Fruit fly (Drosophila melanogaster) whole organism, embryonic: Measurements from ENCODE around the gene CG43938.

Experiments used
- Ada2b ChIP-seq: fragments of 200-800 bp; sonication (Bioruptor generic); IDR thresholded peaks from 2 replicates; pipeline ENCODE4 v1.3.6; 2022; ENCODE audit warnings: missing biosample characterization, missing genetic modification characterization
- BEAF-32 ChIP-seq: fragments of 200-800 bp; sonication (Bioruptor generic); optimal IDR thresholded peaks from 3 replicates; lab custom pipeline; 2017; ENCODE audit warnings: missing biosample characterization, missing genetic modification characterization, mild to moderate bottlenecking, moderate library complexity, missing genetic modification reagents
- CG10543 ChIP-seq: fragments of 200-800 bp; sonication (Bioruptor generic); optimal IDR thresholded peaks from 3 replicates; lab custom pipeline; 2017; ENCODE audit warnings: missing biosample characterization, mild to moderate bottlenecking, missing genetic modification characterization, moderate library complexity
- CG10654 ChIP-seq: fragments of 200-800 bp; sonication (Bioruptor generic); optimal IDR thresholded peaks from 2 replicates; lab custom pipeline; 2016; ENCODE audit warnings: missing biosample characterization, missing genetic modification characterization
- CG12071 ChIP-seq: fragments of 200-800 bp; sonication (Bioruptor generic); optimal IDR thresholded peaks from 3 replicates; lab custom pipeline; 2018; ENCODE audit warnings: missing biosample characterization, mild to moderate bottlenecking, missing genetic modification characterization
- CG14965 ChIP-seq: fragments of 200-800 bp; sonication (Bioruptor generic); optimal IDR thresholded peaks from 2 replicates; lab custom pipeline; 2016; ENCODE audit warnings: missing biosample characterization, missing genetic modification characterization, borderline replicate concordance
- CG15269 ChIP-seq: fragments of 200-800 bp; sonication (Bioruptor generic); optimal IDR thresholded peaks from 2 replicates; lab custom pipeline; 2018; ENCODE audit warnings: missing biosample characterization, mild to moderate bottlenecking, missing genetic modification characterization, moderate library complexity
- CG15479 ChIP-seq: fragments of 200-800 bp; sonication (Bioruptor generic); optimal IDR thresholded peaks from 3 replicates; lab custom pipeline; 2019; ENCODE audit warnings: missing biosample characterization, mild to moderate bottlenecking, missing genetic modification characterization, moderate library complexity
- CG16813 ChIP-seq: fragments of 200-800 bp; sonication (Bioruptor generic); IDR thresholded peaks from 3 replicates; pipeline ENCODE4 v1.3.6; 2022; ENCODE audit warnings: missing biosample characterization, missing genetic modification characterization; ENCODE audit not compliant: partially characterized antibody
- CG17568 ChIP-seq: fragments of 200-800 bp; sonication (Bioruptor generic); optimal IDR thresholded peaks from 2 replicates; lab custom pipeline; 2018; ENCODE audit warnings: missing biosample characterization, mild to moderate bottlenecking, missing genetic modification characterization, moderate library complexity
- CG18262 ChIP-seq: fragments of 200-800 bp; optimal IDR thresholded peaks from 3 replicates; lab custom pipeline; 2019; ENCODE audit warnings: missing biosample characterization, mild to moderate bottlenecking, missing genetic modification characterization, moderate library complexity
- CG32532 ChIP-seq: fragments of 200-800 bp; sonication (Bioruptor generic); IDR thresholded peaks from 2 replicates; pipeline ENCODE4 v1.3.6; 2022; ENCODE audit warnings: missing biosample characterization, missing genetic modification characterization
- CG33213 ChIP-seq: fragments of 200-800 bp; sonication (Bioruptor generic); optimal IDR thresholded peaks from 3 replicates; lab custom pipeline; 2016; ENCODE audit warnings: missing biosample characterization, missing genetic modification characterization
- CG6272 ChIP-seq: fragments of 200-800 bp; sonication (Bioruptor generic); IDR thresholded peaks from 2 replicates; pipeline ENCODE4 v1.3.6; 2022; ENCODE audit warnings: missing biosample characterization, missing genetic modification characterization
- CG6683 ChIP-seq: fragments of 200-800 bp; sonication (Bioruptor generic); optimal IDR thresholded peaks from 2 replicates; lab custom pipeline; 2017; ENCODE audit warnings: missing biosample characterization, mild to moderate bottlenecking, missing genetic modification characterization, missing genetic modification reagents
- Dref ChIP-seq: fragments of 200-800 bp; sonication (Bioruptor generic); IDR thresholded peaks from 2 replicates; pipeline ENCODE4 v1.3.6; 2022; ENCODE audit warnings: missing biosample characterization, missing genetic modification characterization
- Fer2 ChIP-seq: fragments of 200-800 bp; sonication (Bioruptor generic); optimal IDR thresholded peaks from 2 replicates; lab custom pipeline; 2018; ENCODE audit warnings: missing biosample characterization, mild to moderate bottlenecking, missing genetic modification characterization, moderate library complexity
- Hand ChIP-seq: fragments of 200-800 bp; sonication (Bioruptor generic); optimal IDR thresholded peaks from 2 replicates; lab custom pipeline; 2017; ENCODE audit warnings: mild to moderate bottlenecking, missing biosample characterization, missing genetic modification reagents, missing genetic modification characterization
- Hr39 ChIP-seq: fragments of >200 bp; optimal IDR thresholded peaks from 2 replicates; lab custom pipeline; 2017
- Mes4 ChIP-seq: fragments of 200-800 bp; sonication (Bioruptor generic); optimal IDR thresholded peaks from 2 replicates; lab custom pipeline; 2016; ENCODE audit warnings: missing biosample characterization, missing genetic modification characterization
- Side ChIP-seq: fragments of 200-800 bp; sonication (Bioruptor generic); optimal IDR thresholded peaks from 2 replicates; lab custom pipeline; 2016; ENCODE audit warnings: missing biosample characterization, missing genetic modification characterization
- Sin3A ChIP-seq: fragments of >200 bp; optimal IDR thresholded peaks from 2 replicates; lab custom pipeline; 2018
- abd-A ChIP-seq: fragments of 200-800 bp; sonication (Bioruptor generic); optimal IDR thresholded peaks from 3 replicates; lab custom pipeline; 2019; ENCODE audit warnings: missing biosample characterization, mild to moderate bottlenecking, missing genetic modification characterization, moderate library complexity
- ase ChIP-seq: fragments of 200-800 bp; sonication (Bioruptor generic); IDR thresholded peaks from 3 replicates; pipeline ENCODE4 v1.3.6; 2022; ENCODE audit warnings: missing biosample characterization, missing genetic modification characterization
- ash1 ChIP-seq: fragments of 200-800 bp; sonication (Bioruptor generic); optimal IDR thresholded peaks from 2 replicates; lab custom pipeline; 2018; ENCODE audit warnings: missing biosample characterization, mild to moderate bottlenecking, missing genetic modification characterization
- bowl ChIP-seq: fragments of 200-800 bp; sonication (Bioruptor generic); IDR thresholded peaks from 2 replicates; pipeline ENCODE4 v1.3.6; 2022; ENCODE audit warnings: missing biosample characterization, missing genetic modification characterization
- caup ChIP-seq: fragments of 200-800 bp; sonication (Bioruptor generic); optimal IDR thresholded peaks from 3 replicates; lab custom pipeline; 2017; ENCODE audit warnings: missing biosample characterization, mild to moderate bottlenecking, missing genetic modification characterization, moderate library complexity; ENCODE audit not compliant: severe bottlenecking
- chif ChIP-seq, 2 experiments: fragments of 200-800 bp; sonication (Bioruptor generic); optimal IDR thresholded peaks; 3 replicates each; lab custom pipeline; 2016; ENCODE audit warnings: missing biosample characterization in 2 of 2, missing genetic modification characterization in 2 of 2
- crol ChIP-seq: fragments of 200-800 bp; sonication (Bioruptor generic); IDR thresholded peaks from 2 replicates; pipeline ENCODE4 v1.3.6; 2022; ENCODE audit warnings: missing biosample characterization, missing genetic modification characterization
- da ChIP-seq: fragments of 200-800 bp; sonication (Bioruptor generic); optimal IDR thresholded peaks from 2 replicates; lab custom pipeline; 2016; ENCODE audit warnings: missing biosample characterization, missing genetic modification characterization
- dpn ChIP-seq, 2 experiments: fragments of 200-800 bp; sonication (Bioruptor generic); optimal IDR thresholded peaks; 3 replicates each; lab custom pipeline; 2016; ENCODE audit warnings: missing biosample characterization in 2 of 2, missing genetic modification characterization in 2 of 2
- dysf ChIP-seq: fragments of 200-800 bp; sonication (Bioruptor generic); IDR thresholded peaks from 3 replicates; pipeline ENCODE4 v1.3.6; 2022; ENCODE audit warnings: missing biosample characterization, missing genetic modification characterization
- fd64A ChIP-seq: fragments of 200-800 bp; sonication (Bioruptor generic); optimal IDR thresholded peaks from 3 replicates; lab custom pipeline; 2018; ENCODE audit warnings: missing biosample characterization, mild to moderate bottlenecking, missing genetic modification characterization
- fd96Cb ChIP-seq: fragments of 200-800 bp; sonication (Bioruptor generic); optimal IDR thresholded peaks from 2 replicates; lab custom pipeline; 2018; ENCODE audit warnings: missing biosample characterization, mild to moderate bottlenecking, missing genetic modification characterization, moderate library complexity
- fru ChIP-seq: fragments of >200 bp; optimal IDR thresholded peaks from 2 replicates; lab custom pipeline; 2017
- fu2 ChIP-seq: fragments of 200-800 bp; sonication (Bioruptor generic); optimal IDR thresholded peaks from 2 replicates; lab custom pipeline; 2016; ENCODE audit warnings: missing biosample characterization, missing genetic modification characterization
- insv ChIP-seq, 2 experiments: fragments of 200-800 bp; sonication (Bioruptor generic); optimal IDR thresholded peaks; 3 replicates each; lab custom pipeline; 2016 to 2018; ENCODE audit warnings: missing biosample characterization in 2 of 2, missing genetic modification characterization in 2 of 2
- inv ChIP-seq: fragments of 200-800 bp; sonication (Bioruptor generic); IDR thresholded peaks from 2 replicates; pipeline ENCODE4 v1.3.6; 2022; ENCODE audit warnings: missing biosample characterization, missing genetic modification characterization; ENCODE audit not compliant: partially characterized antibody
- jumu ChIP-seq: fragments of 200-800 bp; sonication (Bioruptor generic); optimal IDR thresholded peaks from 3 replicates; lab custom pipeline; 2016; ENCODE audit warnings: missing biosample characterization, missing genetic modification characterization
- pan ChIP-seq, 4 experiments: fragments of >200 bp in 3 of 4; fragments of 200-800 bp in 1 of 4; sonication (Bioruptor generic) in 1 of 4; optimal IDR thresholded peaks in 3 of 4; IDR thresholded peaks in 1 of 4; 2 replicates each; pipeline versions ENCODE4 v1.3.6 to Lab custom; 2017 to 2022; ENCODE audit warnings: missing biosample characterization in 2 of 4, missing genetic modification characterization in 2 of 4, mixed read lengths in 1 of 4
- pnt ChIP-seq: fragments of 200-800 bp; sonication (Bioruptor generic); optimal IDR thresholded peaks from 3 replicates; lab custom pipeline; 2016; ENCODE audit warnings: missing biosample characterization, missing genetic modification characterization
- schlank ChIP-seq: fragments of 200-800 bp; sonication (Bioruptor generic); optimal IDR thresholded peaks from 2 replicates; lab custom pipeline; 2018; ENCODE audit warnings: missing biosample characterization, mild to moderate bottlenecking, missing genetic modification characterization
- sens ChIP-seq: fragments of 200-800 bp; sonication (Bioruptor generic); peaks from one replicate; lab custom pipeline; 2016; ENCODE audit warnings: missing biosample characterization, missing genetic modification characterization
- sqz ChIP-seq: fragments of 200-800 bp; sonication (Bioruptor generic); optimal IDR thresholded peaks from 3 replicates; lab custom pipeline; 2018; ENCODE audit warnings: missing biosample characterization, mild to moderate bottlenecking, missing genetic modification characterization
- stwl ChIP-seq: fragments of 200-800 bp; sonication (Bioruptor generic); optimal IDR thresholded peaks from 3 replicates; lab custom pipeline; 2018; ENCODE audit warnings: missing biosample characterization, mild to moderate bottlenecking, missing genetic modification characterization, moderate library complexity
- tll ChIP-seq, 2 experiments: fragments of 200-800 bp in 1 of 2; fragments of >200 bp in 1 of 2; sonication (Bioruptor generic) in 1 of 2; optimal IDR thresholded peaks; 2 replicates each; lab custom pipeline; 2017 to 2019; ENCODE audit warnings: missing biosample characterization in 2 of 2, missing genetic modification characterization in 2 of 2, mild to moderate bottlenecking in 1 of 2, moderate library complexity in 1 of 2
- tna ChIP-seq: fragments of 200-800 bp; sonication (Bioruptor generic); IDR thresholded peaks from 2 replicates; pipeline ENCODE4 v1.3.6; 2022; ENCODE audit warnings: missing biosample characterization, missing genetic modification characterization; ENCODE audit not compliant: partially characterized antibody
- ttk ChIP-seq: fragments of 200-800 bp; sonication (Bioruptor generic); IDR thresholded peaks from 2 replicates; pipeline ENCODE4 v2.1.2; 2022; ENCODE audit warnings: missing biosample characterization, missing genetic modification characterization
- tup ChIP-seq: fragments of 200-800 bp; sonication (Bioruptor generic); optimal IDR thresholded peaks from 2 replicates; lab custom pipeline; 2016; ENCODE audit warnings: missing biosample characterization, mild to moderate bottlenecking, missing genetic modification characterization, moderate library complexity
- vvl ChIP-seq: fragments of 200-800 bp; sonication (Bioruptor generic); IDR thresholded peaks from 2 replicates; pipeline ENCODE4 v1.3.6; 2022; ENCODE audit warnings: missing biosample characterization, missing genetic modification characterization
- zf30C ChIP-seq: fragments of 200-800 bp; sonication (Bioruptor generic); optimal IDR thresholded peaks from 3 replicates; lab custom pipeline; 2018; ENCODE audit warnings: missing biosample characterization, mild to moderate bottlenecking, missing genetic modification characterization

Gene CG43938

dm6 chr3L:21131427-21131826 is 10.0 kb downstream of the CG43938 start, which contains the start of gene ICA69 (continued):
- no peak for TF ChIP-seq CG10543
- TF ChIP-seq CG18262 (tag; lab: Kevin White, UChicago): no peak
- TF ChIP-seq tup (GFP tag; lab: Kevin White, UChicago): no peak
- no peak for TF ChIP-seq caup (GFP tag; lab: Kevin White, UChicago)
- TF ChIP-seq schlank (tag; lab: Kevin White, UChicago): no peak
- TF ChIP-seq CG16813 (GFP tag; lab: Robert Waterston, UW): 0 out of 3 replicates have a peak, but pooled peaks have one; percentile 34
- no peak for TF ChIP-seq fru (lab: Kevin White, UChicago)
- TF ChIP-seq ash1: no peak
- no peak for TF ChIP-seq CG15269 (tag; lab: Kevin White, UChicago)
- TF ChIP-seq jumu: no peak
- no peak for TF ChIP-seq Hr39 (lab: Kevin White, UChicago)
- no peak for TF ChIP-seq bowl (GFP tag; lab: Robert Waterston, UW)
- TF ChIP-seq tll (GFP tag; optimal IDR thresholded peaks at IDR 0.05; lab: Kevin White, UChicago): peak in 1 of 2 experiments; percentile 13
- TF ChIP-seq zf30C: no peak
- TF ChIP-seq CG6272: no peak
- no peak for TF ChIP-seq pnt (GFP tag; lab: Kevin White, UChicago)
- TF ChIP-seq CG32532 (GFP tag; lab: Robert Waterston, UW): no peak
- no peak for TF ChIP-seq pan (optimal IDR thresholded peaks at IDR 0.05; lab: Kevin White, UChicago)
- no peak for TF ChIP-seq pan (GFP tag; optimal IDR thresholded peaks at IDR 0.05 in 1 of 2, IDR thresholded peaks at IDR 0.05 in 1 of 2)
- no peak for TF ChIP-seq tna
- TF ChIP-seq Hand (GFP tag; lab: Kevin White, UChicago): no peak
- no peak for TF ChIP-seq Ada2b
- TF ChIP-seq CG12071 (GFP tag; lab: Kevin White, UChicago): no peak
- peak; percentile 41 for TF ChIP-seq Dref (GFP tag; lab: Robert Waterston, UW)
- no peak for TF ChIP-seq da
- no peak for TF ChIP-seq ase (GFP tag; lab: Robert Waterston, UW)
- TF ChIP-seq abd-A (tag; lab: Kevin White, UChicago): no peak
- TF ChIP-seq dpn (GFP tag; optimal IDR thresholded peaks at IDR 0.05; lab: Kevin White, UChicago): no peak
- TF ChIP-seq CG17568 (GFP tag; lab: Kevin White, UChicago): no peak
- no peak for TF ChIP-seq insv (GFP tag; optimal IDR thresholded peaks at IDR 0.05; lab: Kevin White, UChicago)
- TF ChIP-seq Sin3A: peak; percentile 82
- TF ChIP-seq sqz (GFP tag; lab: Kevin White, UChicago): no peak
- TF ChIP-seq dysf: no peak
- TF ChIP-seq crol (GFP tag; lab: Robert Waterston, UW): peak; percentile 26; the same call in 1 of the 2 replicates
- no peak for TF ChIP-seq vvl (GFP tag; lab: Robert Waterston, UW)
- no peak for TF ChIP-seq Side
- TF ChIP-seq CG14965 (GFP tag; lab: Kevin White, UChicago): no peak
- TF ChIP-seq fd64A: no peak
- TF ChIP-seq CG10654 (GFP tag; lab: Kevin White, UChicago): no peak
- TF ChIP-seq CG33213 (GFP tag; lab: Kevin White, UChicago): no peak
- no peak for TF ChIP-seq Fer2 (tag; lab: Kevin White, UChicago)
- no peak for TF ChIP-seq fu2 (GFP tag; lab: Kevin White, UChicago)
- no peak for TF ChIP-seq CG15479 (GFP tag; lab: Kevin White, UChicago)
- TF ChIP-seq fd96Cb (tag; lab: Kevin White, UChicago): no peak
- TF ChIP-seq CG6683: no peak
- peak; percentile 95 for TF ChIP-seq stwl (tag; lab: Kevin White, UChicago)
- no peak for TF ChIP-seq ttk (GFP tag; lab: Robert Waterston, UW)
- no peak for TF ChIP-seq chif (GFP tag; optimal IDR thresholded peaks at IDR 0.05; lab: Kevin White, UChicago)
- no peak for TF ChIP-seq sens
- no peak for TF ChIP-seq inv (GFP tag; lab: Robert Waterston, UW)
- TF ChIP-seq BEAF-32 (GFP tag; lab: Kevin White, UChicago): peak; percentile 50
- no peak for TF ChIP-seq Mes4 (GFP tag; lab: Kevin White, UChicago)
